Worm (Caenorhabditis elegans) whole organism, L1 larva: ENCODE data around the gene xtr-1.

Source experiments
- C16A3.4 ChIP-seq: fragments of 150-350 bp; optimal IDR thresholded peaks from 2 replicates; lab custom pipeline; 2014; ENCODE audit warnings: missing biosample characterization, missing genetic modification characterization
- Y116A8C.19 ChIP-seq: sonication (generic microtip); optimal IDR thresholded peaks from 2 replicates; lab custom pipeline; 2016; ENCODE audit warnings: missing compliant biosample characterization, missing genetic modification characterization, borderline replicate concordance
- alr-1 ChIP-seq: fragments of 200-800 bp; sonication (Bioruptor generic); optimal IDR thresholded peaks from 2 replicates; lab custom pipeline; 2018; ENCODE audit warnings: borderline replicate concordance, mild to moderate bottlenecking, missing genetic modification characterization, missing compliant biosample characterization
- ama-1 ChIP-seq: fragments of 150-350 bp; optimal IDR thresholded peaks from 2 replicates; lab custom pipeline; 2014
- blmp-1 ChIP-seq: fragments of 150-350 bp; optimal IDR thresholded peaks from 2 replicates; lab custom pipeline; 2014; ENCODE audit warnings: missing biosample characterization, missing genetic modification characterization
- ceh-63 ChIP-seq: fragments of 200-800 bp; sonication (Bioruptor generic); optimal IDR thresholded peaks from 2 replicates; lab custom pipeline; 2018; ENCODE audit warnings: mild to moderate bottlenecking, missing genetic modification characterization, missing compliant biosample characterization
- ceh-82 ChIP-seq, 3 experiments: fragments of 150-350 bp in 1 of 3; sonication (generic microtip) in 2 of 3; optimal IDR thresholded peaks; 2 replicates each; lab custom pipeline; 2014 to 2017; ENCODE audit warnings: missing biosample characterization in 3 of 3, missing genetic modification characterization in 3 of 3
- dsc-1 ChIP-seq: sonication (generic microtip); optimal IDR thresholded peaks from 2 replicates; lab custom pipeline; 2016; ENCODE audit warnings: mild to moderate bottlenecking, missing genetic modification characterization, missing compliant biosample characterization
- efl-1 ChIP-seq, 4 experiments: fragments of 150-350 bp; optimal IDR thresholded peaks in 3 of 4; peaks in 1 of 4; 1 replicate in 1 of 4; 2 replicates in 3 of 4; lab custom pipeline; 2014; ENCODE audit warnings: missing biosample characterization in 2 of 4, missing genetic modification characterization in 2 of 4, missing genetic modification reagents in 2 of 4
- egl-13 ChIP-seq: sonication (generic microtip); optimal IDR thresholded peaks from 2 replicates; lab custom pipeline; 2016; ENCODE audit warnings: missing genotype, missing genetic modification reagents, missing genetic modification characterization, missing compliant biosample characterization
- elt-3 ChIP-seq, 6 experiments: fragments of 150-350 bp in 1 of 6; sonication (generic microtip); optimal IDR thresholded peaks; 2 replicates each; lab custom pipeline; 2017 to 2018; ENCODE audit warnings: missing biosample characterization in 6 of 6, missing genetic modification characterization in 6 of 6, inconsistent platforms in 1 of 6
- ets-5 ChIP-seq: fragments of 200-800 bp; sonication (Bioruptor generic); IDR thresholded peaks from 2 replicates; pipeline ENCODE4 v1.3.6; 2022; ENCODE audit warnings: missing genetic modification characterization, missing compliant biosample characterization
- fkh-10 ChIP-seq: sonication (generic microtip); optimal IDR thresholded peaks from 2 replicates; lab custom pipeline; 2017; ENCODE audit warnings: missing biosample characterization, missing genetic modification reagents, missing genetic modification characterization
- fos-1 ChIP-seq: fragments of 150-350 bp; optimal IDR thresholded peaks from 2 replicates; lab custom pipeline; 2014; ENCODE audit warnings: missing biosample characterization, missing genetic modification characterization
- grh-1 ChIP-seq: fragments of 200-800 bp; sonication (Bioruptor generic); IDR thresholded peaks from 2 replicates; pipeline ENCODE4 v1.3.6; 2022; ENCODE audit warnings: missing genetic modification reagents, missing genetic modification characterization, missing compliant biosample characterization
- hlh-17 ChIP-seq: fragments of 200-800 bp; sonication (Bioruptor generic); optimal IDR thresholded peaks from 2 replicates; lab custom pipeline; 2018; ENCODE audit warnings: missing genetic modification characterization, mild to moderate bottlenecking, missing compliant biosample characterization, moderate library complexity, borderline replicate concordance
- hlh-4 ChIP-seq: sonication (generic microtip); optimal IDR thresholded peaks from 2 replicates; lab custom pipeline; 2016; ENCODE audit warnings: mild to moderate bottlenecking, missing genetic modification characterization, missing compliant biosample characterization
- lin-39 ChIP-seq: fragments of 150-350 bp; optimal IDR thresholded peaks from 2 replicates; lab custom pipeline; 2014; ENCODE audit warnings: missing biosample characterization, missing genetic modification reagents, missing genetic modification characterization
- lir-3 ChIP-seq: sonication (generic microtip); optimal IDR thresholded peaks from 2 replicates; lab custom pipeline; 2016; ENCODE audit warnings: mild to moderate bottlenecking, missing genetic modification characterization, moderate library complexity, missing compliant biosample characterization; ENCODE audit not compliant: poor library complexity
- mdl-1 ChIP-seq, 2 experiments: fragments of 150-350 bp; optimal IDR thresholded peaks; 2 replicates each; lab custom pipeline; 2014 to 2017; ENCODE audit warnings: missing biosample characterization in 2 of 2, missing genetic modification characterization in 2 of 2, inconsistent platforms in 1 of 2
- mep-1 ChIP-seq: fragments of 150-350 bp; optimal IDR thresholded peaks from 2 replicates; lab custom pipeline; 2014; ENCODE audit warnings: missing biosample characterization, missing genetic modification characterization
- nhr-11 ChIP-seq: fragments of 150-350 bp; optimal IDR thresholded peaks from 2 replicates; lab custom pipeline; 2014; ENCODE audit warnings: missing biosample characterization, missing genetic modification characterization
- nhr-237 ChIP-seq: fragments of 150-350 bp; optimal IDR thresholded peaks from 2 replicates; lab custom pipeline; 2014; ENCODE audit warnings: missing biosample characterization, missing genetic modification characterization
- nhr-47 ChIP-seq: sonication (generic microtip); optimal IDR thresholded peaks from 2 replicates; lab custom pipeline; 2016; ENCODE audit warnings: mild to moderate bottlenecking, missing genetic modification characterization, moderate library complexity, missing compliant biosample characterization
- nhr-71 ChIP-seq: sonication (generic microtip); optimal IDR thresholded peaks from 2 replicates; lab custom pipeline; 2016; ENCODE audit warnings: mild to moderate bottlenecking, missing genetic modification characterization, moderate library complexity, missing compliant biosample characterization
- nhr-76 ChIP-seq: sonication (generic microtip); optimal IDR thresholded peaks from 2 replicates; lab custom pipeline; 2017; ENCODE audit warnings: missing biosample characterization, missing genetic modification characterization
- nhr-77 ChIP-seq: fragments of 150-350 bp; optimal IDR thresholded peaks from 2 replicates; lab custom pipeline; 2014; ENCODE audit warnings: missing biosample characterization, missing genetic modification characterization
- nhr-84 ChIP-seq: sonication (generic microtip); optimal IDR thresholded peaks from 2 replicates; lab custom pipeline; 2017; ENCODE audit warnings: missing biosample characterization, missing genetic modification characterization
- nhr-90 ChIP-seq: sonication (generic microtip); optimal IDR thresholded peaks from 2 replicates; lab custom pipeline; 2016; ENCODE audit warnings: mild to moderate bottlenecking, missing genetic modification characterization, missing compliant biosample characterization; ENCODE audit not compliant: poor library complexity
- skn-1 ChIP-seq: fragments of 150-350 bp; optimal IDR thresholded peaks from 2 replicates; lab custom pipeline; 2014; ENCODE audit warnings: missing biosample characterization, missing genetic modification characterization
- snu-23 ChIP-seq: sonication (generic microtip); optimal IDR thresholded peaks from 2 replicates; lab custom pipeline; 2016; ENCODE audit warnings: missing genetic modification characterization, missing compliant biosample characterization
- sox-4 ChIP-seq: sonication (generic microtip); optimal IDR thresholded peaks from 2 replicates; lab custom pipeline; 2016; ENCODE audit warnings: missing genetic modification characterization, missing compliant biosample characterization
- sptf-1 ChIP-seq: fragments of 150-350 bp; optimal IDR thresholded peaks from 2 replicates; lab custom pipeline; 2014; ENCODE audit warnings: missing biosample characterization, missing genetic modification characterization
- swsn-7 ChIP-seq: sonication (generic microtip); optimal IDR thresholded peaks from 2 replicates; lab custom pipeline; 2016; ENCODE audit warnings: missing genetic modification characterization, missing compliant biosample characterization
- tbx-2 ChIP-seq: sonication (generic microtip); optimal IDR thresholded peaks from 2 replicates; lab custom pipeline; 2016; ENCODE audit warnings: missing genetic modification characterization, missing compliant biosample characterization
- tlp-1 ChIP-seq: fragments of 150-350 bp; optimal IDR thresholded peaks from 2 replicates; lab custom pipeline; 2014; ENCODE audit warnings: missing biosample characterization, missing genetic modification characterization
- unc-30 ChIP-seq: sonication (generic microtip); optimal IDR thresholded peaks from 2 replicates; lab custom pipeline; 2017; ENCODE audit warnings: missing biosample characterization, missing genetic modification characterization
- unc-62 ChIP-seq: fragments of 150-350 bp; optimal IDR thresholded peaks from 2 replicates; lab custom pipeline; 2014; ENCODE audit warnings: missing biosample characterization, missing genetic modification reagents, missing genetic modification characterization
- vab-15 ChIP-seq: sonication (generic microtip); optimal IDR thresholded peaks from 2 replicates; lab custom pipeline; 2017; ENCODE audit warnings: missing genotype, mild to moderate bottlenecking, missing genetic modification characterization, missing compliant biosample characterization
- xbp-1 ChIP-seq: sonication (generic microtip); optimal IDR thresholded peaks from 2 replicates; lab custom pipeline; 2016; ENCODE audit warnings: missing genetic modification characterization, missing compliant biosample characterization
- zag-1 ChIP-seq: fragments of 150-350 bp; optimal IDR thresholded peaks from 2 replicates; lab custom pipeline; 2014; ENCODE audit warnings: missing biosample characterization, missing genetic modification characterization
- ztf-11 ChIP-seq, 2 experiments: sonication (generic microtip); optimal IDR thresholded peaks; 2 replicates each; lab custom pipeline; 2016 to 2017; ENCODE audit warnings: missing genetic modification characterization in 2 of 2, missing biosample characterization in 1 of 2, missing compliant biosample characterization in 1 of 2
- ztf-4 ChIP-seq: fragments of 150-350 bp; optimal IDR thresholded peaks from 2 replicates; lab custom pipeline; 2014; ENCODE audit warnings: missing biosample characterization, missing genetic modification characterization

xtr-1 gene

DNA sequence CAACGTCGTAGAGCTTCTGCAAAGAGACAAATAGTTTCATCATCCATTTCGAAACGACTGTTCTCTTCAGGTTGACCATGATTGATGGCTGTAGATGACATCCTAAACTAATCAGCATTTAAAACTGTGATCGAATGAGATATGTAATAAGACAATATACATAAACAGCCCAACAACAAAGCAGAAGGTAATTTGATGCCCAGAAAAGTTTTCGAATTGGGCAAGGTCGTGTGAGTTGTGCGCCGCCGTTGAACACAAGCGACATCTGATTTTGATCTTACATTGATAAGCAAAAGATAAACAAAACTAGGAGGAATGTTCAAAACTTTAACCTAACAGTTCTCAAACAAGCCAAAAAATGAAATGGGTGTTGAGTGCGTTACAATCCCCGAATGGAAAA lies 33.0 kb downstream of the xtr-1 start, which contains the start of gene Y62H9A.7:
Y62H9A.7 (minus strand) TSS at position 101 of the 400 bp plus-strand sequence.
- TF ChIP-seq blmp-1 (tag; lab: Kevin White, UChicago) (no peak), sox-4 (tag; lab: Kevin White, UChicago) (no peak), ztf-4 (tag; lab: Kevin White, UChicago) (no peak), nhr-90 (tag; lab: Kevin White, UChicago) (no peak)

DNA sequence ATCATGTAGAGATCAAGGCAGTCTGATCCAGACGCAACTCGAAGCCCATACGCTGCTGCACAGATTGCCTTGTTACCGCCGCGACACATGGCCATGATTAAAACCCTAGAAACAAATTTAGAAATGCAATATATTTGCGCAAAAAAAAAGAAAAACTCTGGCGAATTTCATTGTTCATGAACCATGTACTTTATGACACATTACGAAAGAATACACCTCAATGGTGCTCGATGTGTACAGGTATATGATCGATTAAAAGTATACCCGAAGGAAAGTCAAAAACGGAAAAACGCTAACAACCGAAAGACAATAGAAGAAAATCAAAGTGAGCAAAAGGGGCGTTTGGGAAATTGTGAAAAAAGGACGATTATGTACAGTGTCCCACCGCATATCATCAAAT lies 39.7 kb downstream of the xtr-1 start, which contains the start of gene Y62H9A.8:
Y62H9A.8 (minus strand) TSS at position 101 of the 400 bp plus-strand sequence.
- TF ChIP-seq lin-39 (no peak), zag-1 (no peak), unc-62 (GFP tag; lab: Kevin White, UChicago) (no peak), egl-13 (tag; lab: Kevin White, UChicago) (no peak), elt-3 (tag; optimal IDR thresholded peaks at IDR 0.05; lab: Kevin White, UChicago) (no peak), nhr-90 (tag; lab: Kevin White, UChicago) (no peak), tbx-2 (tag; lab: Kevin White, UChicago) (no peak), nhr-237 (tag; lab: Kevin White, UChicago) (no peak), blmp-1 (tag; lab: Kevin White, UChicago) (no peak), swsn-7 (tag; lab: Kevin White, UChicago) (no peak), unc-30 (no peak), alr-1 (tag; lab: Kevin White, UChicago) (no peak)

DNA sequence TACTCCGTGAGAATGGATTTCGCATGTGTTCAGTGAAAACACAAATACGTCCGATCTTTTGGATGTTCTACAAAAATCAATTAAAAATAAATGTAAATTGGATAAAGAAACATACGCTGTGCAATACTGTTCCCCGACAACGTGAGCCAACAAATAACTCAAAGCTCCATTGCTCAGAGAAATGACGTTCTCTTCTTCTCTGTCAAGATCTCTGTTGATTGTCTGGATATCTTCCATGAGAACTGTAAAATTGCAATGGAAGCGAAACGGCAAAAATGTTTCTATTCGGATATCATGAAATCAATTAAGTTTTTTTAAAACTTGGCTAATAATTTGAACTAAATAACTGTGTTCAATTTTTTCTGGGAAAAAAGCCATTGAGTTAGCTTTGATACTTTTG lies 44.1 kb downstream of the xtr-1 start:
- TF ChIP-seq efl-1 (optimal IDR thresholded peaks at IDR 0.05; lab: Kevin White, UChicago) (no peak), efl-1 (GFP tag; optimal IDR thresholded peaks at IDR 0.05 in 1 of 2; lab: Kevin White, UChicago) (no peak), vab-15 (tag; lab: Kevin White, UChicago) (no peak), nhr-84 (tag; lab: Kevin White, UChicago) (no peak), lin-39 (no peak), ama-1 (lab: Kevin White, UChicago) (no peak), lir-3 (tag; lab: Kevin White, UChicago) (no peak), nhr-76 (tag; lab: Kevin White, UChicago) (no peak), xbp-1 (tag; lab: Kevin White, UChicago) (no peak), tlp-1 (tag; lab: Kevin White, UChicago) (no peak), nhr-77 (no peak), ceh-63 (GFP tag; lab: Kevin White, UChicago) (no peak), mdl-1 (tag; optimal IDR thresholded peaks at IDR 0.05; lab: Kevin White, UChicago) (no peak), nhr-47 (tag; lab: Kevin White, UChicago) (no peak)

DNA sequence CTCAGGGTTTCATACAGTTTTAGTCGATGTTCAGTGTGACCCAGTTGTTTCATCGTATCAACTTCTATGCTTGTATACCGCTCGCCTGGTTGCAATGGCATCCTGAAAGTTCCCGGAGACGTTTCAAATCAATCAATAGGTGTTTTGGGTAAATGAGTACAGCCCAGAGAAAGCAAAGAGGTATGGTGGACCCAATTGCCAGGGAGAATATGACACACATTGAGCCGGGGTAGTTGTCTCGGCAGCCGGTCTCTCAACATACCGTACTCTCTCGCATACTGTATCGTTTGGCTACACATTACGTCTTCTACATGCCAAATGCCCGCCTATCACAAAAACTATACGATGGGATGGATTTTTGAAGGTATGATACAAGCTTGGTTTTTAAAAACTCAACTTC lies 45.4 kb downstream of the xtr-1 start, which contains the start of gene Y62H9A.9:
Y62H9A.9 (minus strand) TSS at position 101 of the 400 bp plus-strand sequence.
- TF ChIP-seq ztf-11 (tag; optimal IDR thresholded peaks at IDR 0.05; lab: Kevin White, UChicago): no peak
- 0 out of 2 replicates have a peak, but pooled peaks have one; percentile 48 for TF ChIP-seq ets-5 (GFP tag; lab: Robert Waterston, UW)

DNA sequence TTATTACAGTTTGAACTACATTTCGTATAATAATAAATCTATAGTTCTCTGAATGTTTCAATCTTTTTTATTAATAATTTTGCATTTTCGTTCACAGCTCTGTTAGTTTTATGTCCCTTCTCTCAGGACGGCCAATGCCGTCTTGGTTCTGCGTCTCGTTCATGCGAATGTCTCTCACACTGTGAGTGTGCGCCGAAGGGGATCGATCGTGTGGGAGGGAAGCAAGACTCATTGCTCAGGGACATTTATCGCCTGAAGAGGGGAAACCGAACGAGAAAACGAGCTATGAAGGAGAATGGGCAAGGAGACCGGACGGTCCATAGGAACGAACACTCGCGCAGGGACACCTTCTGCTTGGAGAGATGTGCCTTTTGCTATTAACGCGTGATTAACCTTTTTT lies 46.4 kb downstream of the xtr-1 start:
- TF ChIP-seq hlh-4 (tag; lab: Kevin White, UChicago) (no peak), sptf-1 (tag; lab: Kevin White, UChicago) (no peak), unc-30 (no peak), nhr-71 (tag; lab: Kevin White, UChicago) (no peak), vab-15 (tag; lab: Kevin White, UChicago) (no peak), lin-39 (no peak), Y116A8C.19 (tag; lab: Kevin White, UChicago) (no peak), ceh-63 (GFP tag; lab: Kevin White, UChicago) (no peak), swsn-7 (tag; lab: Kevin White, UChicago) (no peak), snu-23 (no peak), hlh-17 (GFP tag; lab: Kevin White, UChicago) (no peak), fos-1 (tag; lab: Kevin White, UChicago) (no peak), nhr-11 (tag; lab: Kevin White, UChicago) (no peak), sox-4 (tag; lab: Kevin White, UChicago) (no peak), efl-1 (optimal IDR thresholded peaks at IDR 0.05; lab: Kevin White, UChicago) (peak in 1 of 2 experiments; percentile 0), efl-1 (GFP tag; optimal IDR thresholded peaks at IDR 0.05 in 1 of 2; lab: Kevin White, UChicago) (no peak), fkh-10 (GFP tag; lab: Kevin White, UChicago) (peak; percentile 15), ama-1 (lab: Kevin White, UChicago) (no peak), dsc-1 (peak; percentile 47), mep-1 (tag; lab: Kevin White, UChicago) (no peak), nhr-47 (tag; lab: Kevin White, UChicago) (peak; percentile 41), ceh-82 (tag; optimal IDR thresholded peaks at IDR 0.05; lab: Kevin White, UChicago) (peak in 1 of 3 experiments; percentile 18), nhr-237 (tag; lab: Kevin White, UChicago) (no peak), C16A3.4 (tag; lab: Kevin White, UChicago) (no peak), grh-1 (GFP tag; lab: Robert Waterston, UW) (no peak), ztf-11 (tag; optimal IDR thresholded peaks at IDR 0.05; lab: Kevin White, UChicago) (no peak), skn-1 (tag; lab: Kevin White, UChicago) (no peak)
